Worm (Caenorhabditis elegans): Measurements from ENCODE around the gene H12D21.9.

ce11 chrV:14910758-14911157 is 1.5 kb upstream of the H12D21.9 start:
- no peak for TF ChIP-seq unc-39 (tag; optimal IDR thresholded peaks at IDR 0.05)
- TF ChIP-seq snpc-4 (tag; optimal IDR thresholded peaks at IDR 0.05), result no peak
- no peak for TF ChIP-seq mab-5 (tag; optimal IDR thresholded peaks at IDR 0.05)
- no peak for TF ChIP-seq ztf-11 (tag; optimal IDR thresholded peaks at IDR 0.05)
- TF ChIP-seq bed-3 (GFP tag; optimal IDR thresholded peaks at IDR 0.05), result no peak
- no peak for TF ChIP-seq cnd-1 (tag; optimal IDR thresholded peaks at IDR 0.05)

Measured in whole organism, mixed stage, embryonic.